Fruit fly (Drosophila melanogaster) whole organism, embryonic: ENCODE results near the gene apn.

Experiments
- Atf3 ChIP-seq: fragments of 200-800 bp; sonication (Bioruptor generic); optimal IDR thresholded peaks from 3 replicates; lab custom pipeline; 2016; ENCODE audit warnings: missing biosample characterization, missing genetic modification characterization
- CG10267 ChIP-seq: fragments of 200-800 bp; sonication (Bioruptor generic); optimal IDR thresholded peaks from 2 replicates; lab custom pipeline; 2018; ENCODE audit warnings: missing biosample characterization, mild to moderate bottlenecking, missing genetic modification characterization, moderate library complexity
- CG10431 ChIP-seq: fragments of 200-800 bp; sonication (Bioruptor generic); optimal IDR thresholded peaks from 3 replicates; lab custom pipeline; 2018; ENCODE audit warnings: missing biosample characterization, mild to moderate bottlenecking, missing genetic modification characterization
- CG10543 ChIP-seq: fragments of 200-800 bp; sonication (Bioruptor generic); optimal IDR thresholded peaks from 3 replicates; lab custom pipeline; 2017; ENCODE audit warnings: missing biosample characterization, mild to moderate bottlenecking, missing genetic modification characterization, moderate library complexity
- CG11456 ChIP-seq: fragments of 200-800 bp; sonication (Bioruptor generic); IDR thresholded peaks from 3 replicates; pipeline ENCODE4 v1.3.6; 2022; ENCODE audit warnings: missing biosample characterization, missing genetic modification characterization
- CG12236 ChIP-seq: fragments of 200-800 bp; sonication (Bioruptor generic); optimal IDR thresholded peaks from 2 replicates; lab custom pipeline; 2016; ENCODE audit warnings: missing biosample characterization, missing genetic modification characterization
- CG12942 ChIP-seq: fragments of 200-800 bp; sonication (Bioruptor generic); optimal IDR thresholded peaks from 3 replicates; lab custom pipeline; 2016; ENCODE audit warnings: missing biosample characterization, missing genetic modification characterization
- CG14667 ChIP-seq: fragments of 200-800 bp; sonication (Bioruptor generic); IDR thresholded peaks from 2 replicates; pipeline ENCODE4 v1.3.6; 2022; ENCODE audit warnings: missing biosample characterization, missing genetic modification characterization
- CG1647 ChIP-seq: fragments of 200-800 bp; sonication (Bioruptor generic); optimal IDR thresholded peaks from 3 replicates; lab custom pipeline; 2016; ENCODE audit warnings: missing biosample characterization, missing genetic modification characterization
- CG17361 ChIP-seq: fragments of 200-800 bp; sonication (Bioruptor generic); IDR thresholded peaks from 3 replicates; pipeline ENCODE4 v1.3.6; 2022; ENCODE audit warnings: missing biosample characterization, missing genetic modification characterization
- CG17829 ChIP-seq: fragments of 200-800 bp; optimal IDR thresholded peaks from 2 replicates; lab custom pipeline; 2019; ENCODE audit warnings: missing biosample characterization, mild to moderate bottlenecking, missing genetic modification characterization, moderate library complexity
- CG17912 ChIP-seq: fragments of 200-800 bp; sonication (Bioruptor generic); optimal IDR thresholded peaks from 2 replicates; lab custom pipeline; 2018; ENCODE audit warnings: missing biosample characterization, mild to moderate bottlenecking, missing genetic modification characterization
- CG3838 ChIP-seq: fragments of 200-800 bp; sonication (Bioruptor generic); optimal IDR thresholded peaks from 3 replicates; lab custom pipeline; 2016; ENCODE audit warnings: missing biosample characterization, missing genetic modification characterization
- CG5245 ChIP-seq: fragments of 200-800 bp; sonication (Bioruptor generic); optimal IDR thresholded peaks from 3 replicates; lab custom pipeline; 2016; ENCODE audit warnings: missing biosample characterization, missing genetic modification characterization
- CG7963 ChIP-seq: fragments of 200-800 bp; sonication (Bioruptor generic); IDR thresholded peaks from 3 replicates; pipeline ENCODE4 v1.3.6; 2022; ENCODE audit warnings: missing biosample characterization, missing genetic modification characterization; ENCODE audit not compliant: partially characterized antibody
- CG8089 ChIP-seq: fragments of 200-800 bp; sonication (Bioruptor generic); optimal IDR thresholded peaks from 3 replicates; lab custom pipeline; 2016; ENCODE audit warnings: missing biosample characterization, missing genetic modification characterization
- CG9727 ChIP-seq: fragments of 200-800 bp; sonication (Bioruptor generic); optimal IDR thresholded peaks from 3 replicates; lab custom pipeline; 2017; ENCODE audit warnings: missing biosample characterization, mild to moderate bottlenecking, missing genetic modification characterization
- CTCF ChIP-seq: fragments of 200-800 bp; sonication (Bioruptor generic); optimal IDR thresholded peaks from 2 replicates; lab custom pipeline; 2017; ENCODE audit warnings: missing biosample characterization, mild to moderate bottlenecking, missing genetic modification characterization, moderate library complexity
- D19A ChIP-seq: fragments of 200-800 bp; optimal IDR thresholded peaks from 3 replicates; lab custom pipeline; 2019; ENCODE audit warnings: missing biosample characterization, mild to moderate bottlenecking, missing genetic modification characterization, moderate library complexity
- ERR ChIP-seq: fragments of 200-800 bp; sonication (Bioruptor generic); optimal IDR thresholded peaks from 2 replicates; lab custom pipeline; 2016; ENCODE audit warnings: missing biosample characterization, missing genetic modification characterization
- Fer1 ChIP-seq: fragments of 200-800 bp; sonication (Bioruptor generic); optimal IDR thresholded peaks from 2 replicates; lab custom pipeline; 2017; ENCODE audit warnings: missing biosample characterization, mild to moderate bottlenecking, missing genetic modification characterization
- H2.0 ChIP-seq: fragments of 200-800 bp; sonication (Bioruptor generic); IDR thresholded peaks from 2 replicates; pipeline ENCODE4 v1.3.6; 2022; ENCODE audit warnings: missing biosample characterization, missing genetic modification characterization
- HHEX ChIP-seq: fragments of 200-800 bp; sonication (Bioruptor generic); optimal IDR thresholded peaks from 3 replicates; lab custom pipeline; 2017; ENCODE audit warnings: missing biosample characterization, mild to moderate bottlenecking, missing genetic modification characterization, missing genetic modification reagents
- Hmr ChIP-seq: fragments of 200-800 bp; sonication (Bioruptor generic); optimal IDR thresholded peaks from 3 replicates; lab custom pipeline; 2017; ENCODE audit warnings: mild to moderate bottlenecking, missing biosample characterization, missing genetic modification reagents, missing genetic modification characterization
- MTF-1 ChIP-seq: fragments of 200-800 bp; sonication (Bioruptor generic); optimal IDR thresholded peaks from 2 replicates; lab custom pipeline; 2018; ENCODE audit warnings: missing biosample characterization, mild to moderate bottlenecking, missing genetic modification characterization, borderline replicate concordance
- Neu2 ChIP-seq: fragments of 200-800 bp; sonication (Bioruptor generic); optimal IDR thresholded peaks from 3 replicates; lab custom pipeline; 2016; ENCODE audit warnings: missing biosample characterization, missing genetic modification characterization, borderline replicate concordance
- Sox102F ChIP-seq: fragments of 200-800 bp; sonication (Bioruptor generic); optimal IDR thresholded peaks from 2 replicates; lab custom pipeline; 2018; ENCODE audit warnings: missing biosample characterization, mild to moderate bottlenecking, missing genetic modification characterization, moderate library complexity
- Spps ChIP-seq: fragments of 200-800 bp; sonication (Bioruptor generic); optimal IDR thresholded peaks from 2 replicates; lab custom pipeline; 2018; ENCODE audit warnings: missing biosample characterization, mild to moderate bottlenecking, missing genetic modification characterization
- Ssrp ChIP-seq: fragments of 200-800 bp; sonication (Bioruptor generic); optimal IDR thresholded peaks from 2 replicates; lab custom pipeline; 2018; ENCODE audit warnings: missing biosample characterization, mild to moderate bottlenecking, missing genetic modification characterization, moderate library complexity
- Taf1 ChIP-seq: fragments of 200-800 bp; sonication (Bioruptor generic); IDR thresholded peaks from 2 replicates; pipeline ENCODE4 v1.3.6; 2022; ENCODE audit warnings: missing biosample characterization, missing genetic modification characterization
- ab ChIP-seq: fragments of 200-800 bp; sonication (Bioruptor generic); optimal IDR thresholded peaks from 2 replicates; lab custom pipeline; 2016; ENCODE audit warnings: missing biosample characterization, missing genetic modification characterization
- ac ChIP-seq: fragments of 200-800 bp; sonication (Bioruptor generic); optimal IDR thresholded peaks from 3 replicates; lab custom pipeline; 2017; ENCODE audit warnings: missing biosample characterization, mild to moderate bottlenecking, missing genetic modification characterization
- ap ChIP-seq: fragments of 200-800 bp; sonication (Bioruptor generic); IDR thresholded peaks from 2 replicates; pipeline ENCODE4 v1.3.6; 2022; ENCODE audit warnings: missing biosample characterization, missing genetic modification characterization
- ase ChIP-seq: fragments of 200-800 bp; sonication (Bioruptor generic); IDR thresholded peaks from 3 replicates; pipeline ENCODE4 v1.3.6; 2022; ENCODE audit warnings: missing biosample characterization, missing genetic modification characterization
- bcd ChIP-seq: fragments of 200-800 bp; sonication (Bioruptor generic); optimal IDR thresholded peaks from 2 replicates; lab custom pipeline; 2017; ENCODE audit warnings: missing biosample characterization, mild to moderate bottlenecking, missing genetic modification characterization
- br ChIP-seq: fragments of >200 bp; optimal IDR thresholded peaks from 2 replicates; lab custom pipeline; 2017
- dati ChIP-seq: fragments of 200-800 bp; sonication (Bioruptor generic); IDR thresholded peaks from 2 replicates; pipeline ENCODE4 v1.3.6; 2022; ENCODE audit warnings: missing biosample characterization, missing genetic modification characterization
- dmrt11E ChIP-seq: fragments of 200-800 bp; sonication (Bioruptor generic); optimal IDR thresholded peaks from 3 replicates; lab custom pipeline; 2018; ENCODE audit warnings: missing biosample characterization, mild to moderate bottlenecking, missing genetic modification characterization, moderate library complexity
- gfzf ChIP-seq: fragments of 200-800 bp; sonication (Bioruptor generic); optimal IDR thresholded peaks from 2 replicates; lab custom pipeline; 2016; ENCODE audit warnings: missing biosample characterization, mild to moderate bottlenecking, missing genetic modification characterization, moderate library complexity
- gsb-n ChIP-seq: fragments of 200-800 bp; sonication (Bioruptor generic); optimal IDR thresholded peaks from 3 replicates; lab custom pipeline; 2018; ENCODE audit warnings: missing biosample characterization, mild to moderate bottlenecking, missing genetic modification characterization
- hkb ChIP-seq, 2 experiments: fragments of 200-800 bp in 1 of 2; fragments of >200 bp in 1 of 2; sonication (Bioruptor generic) in 1 of 2; IDR thresholded peaks in 1 of 2; optimal IDR thresholded peaks in 1 of 2; 2 replicates each; pipeline versions ENCODE4 v1.3.6 to Lab custom; 2017 to 2022; ENCODE audit warnings: missing biosample characterization in 1 of 2, missing genetic modification characterization in 1 of 2
- inv ChIP-seq: fragments of 200-800 bp; sonication (Bioruptor generic); IDR thresholded peaks from 2 replicates; pipeline ENCODE4 v1.3.6; 2022; ENCODE audit warnings: missing biosample characterization, missing genetic modification characterization; ENCODE audit not compliant: partially characterized antibody
- lmd ChIP-seq: fragments of 200-800 bp; sonication (Bioruptor generic); IDR thresholded peaks from 2 replicates; pipeline ENCODE4 v1.3.6; 2022; ENCODE audit warnings: missing biosample characterization, missing genetic modification characterization
- maf-S ChIP-seq: fragments of 200-800 bp; sonication (Bioruptor generic); optimal IDR thresholded peaks from 2 replicates; lab custom pipeline; 2016; ENCODE audit warnings: missing biosample characterization, missing genetic modification characterization
- mirr ChIP-seq: fragments of 200-800 bp; sonication (Bioruptor generic); optimal IDR thresholded peaks from 3 replicates; lab custom pipeline; 2018; ENCODE audit warnings: missing biosample characterization, mild to moderate bottlenecking, missing genetic modification characterization
- oc ChIP-seq: fragments of 200-800 bp; sonication (Bioruptor generic); optimal IDR thresholded peaks from 2 replicates; lab custom pipeline; 2018; ENCODE audit warnings: missing biosample characterization, mild to moderate bottlenecking, missing genetic modification characterization, moderate library complexity
- onecut ChIP-seq: fragments of 200-800 bp; sonication (Bioruptor generic); IDR thresholded peaks from 2 replicates; pipeline ENCODE4 v1.3.6; 2022; ENCODE audit warnings: missing biosample characterization, missing genetic modification characterization
- ranshi ChIP-seq: fragments of 200-800 bp; sonication (Bioruptor generic); IDR thresholded peaks from 2 replicates; pipeline ENCODE4 v1.3.6; 2022; ENCODE audit warnings: missing biosample characterization, missing genetic modification characterization
- tll ChIP-seq, 2 experiments: fragments of 200-800 bp in 1 of 2; fragments of >200 bp in 1 of 2; sonication (Bioruptor generic) in 1 of 2; optimal IDR thresholded peaks; 2 replicates each; lab custom pipeline; 2017 to 2019; ENCODE audit warnings: missing biosample characterization in 2 of 2, missing genetic modification characterization in 2 of 2, mild to moderate bottlenecking in 1 of 2, moderate library complexity in 1 of 2
- ttk ChIP-seq: fragments of 200-800 bp; sonication (Bioruptor generic); IDR thresholded peaks from 2 replicates; pipeline ENCODE4 v2.1.2; 2022; ENCODE audit warnings: missing biosample characterization, missing genetic modification characterization
- unpg ChIP-seq: fragments of 200-800 bp; sonication (Bioruptor generic); optimal IDR thresholded peaks from 3 replicates; lab custom pipeline; 2018; ENCODE audit warnings: missing biosample characterization, mild to moderate bottlenecking, missing genetic modification characterization, moderate library complexity

Gene apn

DNA sequence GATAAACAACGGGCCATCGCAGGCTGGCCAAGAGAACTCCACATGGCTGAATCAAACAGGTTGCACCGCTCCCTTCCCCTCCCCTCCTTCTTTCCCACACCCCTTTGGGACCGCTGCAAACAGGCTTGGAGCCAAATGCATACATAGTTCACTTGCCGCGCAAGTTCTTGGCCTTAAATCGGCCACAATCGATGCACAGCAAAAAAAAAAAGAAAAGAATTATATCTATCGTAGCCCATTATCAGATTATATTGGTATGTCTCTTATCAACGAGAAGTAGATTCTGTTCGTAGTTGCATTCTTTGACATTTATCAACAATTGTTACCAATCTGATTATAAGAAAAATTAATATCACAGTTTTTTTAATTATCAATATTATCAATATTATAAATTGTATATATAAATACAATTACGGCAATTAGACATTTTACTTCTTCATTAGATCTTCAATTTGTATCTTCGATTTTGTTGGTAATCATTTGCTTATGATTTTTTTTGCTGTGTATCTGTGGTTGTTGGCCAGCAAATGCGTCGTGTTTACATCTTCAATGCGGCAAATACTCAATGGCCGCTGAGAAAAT lies 16.8 kb upstream of the apn start (continued):
- TF ChIP-seq bcd (peak; percentile 12), ac (GFP tag; lab: Kevin White, UChicago) (no peak), CG11456 (GFP tag; lab: Robert Waterston, UW) (0 out of 3 replicates have a peak, but pooled peaks have one; percentile 58), D19A (peak; percentile 62), Fer1 (GFP tag; lab: Kevin White, UChicago) (no peak), CG8089 (GFP tag; lab: Kevin White, UChicago) (no peak), hkb (optimal IDR thresholded peaks at IDR 0.05; lab: Kevin White, UChicago) (no peak), hkb (GFP tag; IDR thresholded peaks at IDR 0.05; lab: Robert Waterston, UW) (0 out of 2 replicates have a peak, but pooled peaks have one; percentile 8), Sox102F (GFP tag; lab: Kevin White, UChicago) (peak; percentile 43), H2.0 (no peak), Taf1 (no peak), Neu2 (GFP tag; lab: Kevin White, UChicago) (no peak), ap (GFP tag; lab: Robert Waterston, UW) (no peak), gsb-n (tag; lab: Kevin White, UChicago) (peak; percentile 73), ttk (no peak), MTF-1 (GFP tag; lab: Kevin White, UChicago) (no peak), unpg (peak; percentile 52), ase (GFP tag; lab: Robert Waterston, UW) (no peak), CG10431 (GFP tag; lab: Kevin White, UChicago) (peak; percentile 62), gfzf (no peak), Atf3 (GFP tag; lab: Kevin White, UChicago) (no peak), HHEX (GFP tag; lab: Kevin White, UChicago) (no peak), CG17829 (tag; lab: Kevin White, UChicago) (peak; percentile 68), inv (no peak), CTCF (GFP tag; lab: Kevin White, UChicago) (no peak), br (lab: Kevin White, UChicago) (no peak), CG9727 (GFP tag; lab: Kevin White, UChicago) (peak; percentile 57), dati (no peak), Ssrp (tag; lab: Kevin White, UChicago) (no peak), CG1647 (GFP tag; lab: Kevin White, UChicago) (no peak), CG3838 (GFP tag; lab: Kevin White, UChicago) (no peak), ab (GFP tag; lab: Kevin White, UChicago) (no peak), CG17912 (GFP tag; lab: Kevin White, UChicago) (no peak), CG12236 (GFP tag; lab: Kevin White, UChicago) (no peak), maf-S (GFP tag; lab: Kevin White, UChicago) (no peak), Hmr (GFP tag; lab: Kevin White, UChicago) (no peak), dmrt11E (tag; lab: Kevin White, UChicago) (peak; percentile 79), CG7963 (GFP tag; lab: Robert Waterston, UW) (no peak), onecut (no peak), ERR (GFP tag; lab: Kevin White, UChicago) (no peak), mirr (GFP tag; lab: Kevin White, UChicago) (no peak), oc (tag; lab: Kevin White, UChicago) (peak; percentile 36), lmd (GFP tag; lab: Robert Waterston, UW) (peak; percentile 20; the same call in 1 of the 2 replicates), ranshi (no peak), CG14667 (GFP tag; lab: Robert Waterston, UW) (no peak), CG17361 (GFP tag; lab: Robert Waterston, UW) (peak; percentile 88; the same call in 2 of the 3 replicates), tll (GFP tag; optimal IDR thresholded peaks at IDR 0.05; lab: Kevin White, UChicago) (no peak), CG10267 (tag; lab: Kevin White, UChicago) (peak; percentile 65), CG10543 (GFP tag; lab: Kevin White, UChicago) (no peak), CG5245 (GFP tag; lab: Kevin White, UChicago) (peak; percentile 9), CG12942 (GFP tag; lab: Kevin White, UChicago) (no peak), Spps (tag; lab: Kevin White, UChicago) (peak; percentile 52)
